Fruit fly (Drosophila melanogaster) whole organism, larva: ENCODE results near the gene CG13108.

Experiments used
- noc ChIP-seq: fragments of 200-800 bp; sonication (Bioruptor generic); optimal IDR thresholded peaks from 3 replicates; lab custom pipeline; 2019; ENCODE audit warnings: missing biosample characterization, mild to moderate bottlenecking, missing genetic modification characterization, moderate library complexity

The CG13108 gene

dm6 chr2L:9150112-9150511 is 13.9 kb upstream of the CG13108 start:
- TF ChIP-seq noc (tag; lab: Kevin White, UChicago), result no peak

- no peak for TF ChIP-seq noc (tag; lab: Kevin White, UChicago)
Measured at dm6 chr2L:9150805-9151204, 13.2 kb upstream of the CG13108 start.

dm6 chr2L:9157770-9158169 is 6.3 kb upstream of the CG13108 start:
- TF ChIP-seq noc (tag; lab: Kevin White, UChicago), result no peak

- TF ChIP-seq noc (tag; lab: Kevin White, UChicago), result no peak
Measured at dm6 chr2L:9158341-9158740, 5.7 kb upstream of the CG13108 start.

dm6 chr2L:9160090-9160489 is 3.9 kb upstream of the CG13108 start:
- no peak for TF ChIP-seq noc (tag; lab: Kevin White, UChicago)

- no peak for TF ChIP-seq noc (tag; lab: Kevin White, UChicago)
Measured at dm6 chr2L:9164797-9165196, 762 bp downstream of the CG13108 start.

- TF ChIP-seq noc (tag; lab: Kevin White, UChicago), result peak; percentile 64
Measured at dm6 chr2L:9166399-9166980, 2.5 kb downstream of the CG13108 start, which contains the start of the genes CG9586 and tai. Gene CG9586 (minus strand): TSS chr2L:9166514. Gene tai (plus strand): TSS chr2L:9166778.

- no peak for TF ChIP-seq noc (tag; lab: Kevin White, UChicago)
Measured at dm6 chr2L:9167001-9167400, 3.0 kb downstream of the CG13108 start.

dm6 chr2L:9168014-9168651 is 4.1 kb downstream of the CG13108 start:
- peak; percentile 80 for TF ChIP-seq noc (tag; lab: Kevin White, UChicago)

- TF ChIP-seq noc (tag; lab: Kevin White, UChicago), result no peak
Measured at dm6 chr2L:9172866-9173265, 8.8 kb downstream of the CG13108 start.

- TF ChIP-seq noc (tag; lab: Kevin White, UChicago), result peak; percentile 56
Measured at dm6 chr2L:9173343-9173742, 9.3 kb downstream of the CG13108 start.

- no peak for TF ChIP-seq noc (tag; lab: Kevin White, UChicago)
Measured at dm6 chr2L:9173857-9174593, 10.0 kb downstream of the CG13108 start.

dm6 chr2L:9175172-9175571 is 11.1 kb downstream of the CG13108 start:
- peak; percentile 49 for TF ChIP-seq noc (tag; lab: Kevin White, UChicago)

dm6 chr2L:9176114-9176553 is 12.1 kb downstream of the CG13108 start:
- peak; percentile 54 for TF ChIP-seq noc (tag; lab: Kevin White, UChicago)

dm6 chr2L:9176791-9177190 is 12.8 kb downstream of the CG13108 start:
- no peak for TF ChIP-seq noc (tag; lab: Kevin White, UChicago)

dm6 chr2L:9178445-9179122 is 14.5 kb downstream of the CG13108 start:
- no peak for TF ChIP-seq noc (tag; lab: Kevin White, UChicago)
